Fruit fly (Drosophila melanogaster) whole organism, adult: ENCODE results near the gene Ctns.

Experiments used
- CG1620 ChIP-seq: fragments of 200-800 bp; sonication (Bioruptor generic); optimal IDR thresholded peaks from 2 replicates; lab custom pipeline; 2016; ENCODE audit warnings: missing biosample characterization, missing genetic modification characterization
- Crg-1 ChIP-seq: fragments of 200-800 bp; sonication (Bioruptor generic); optimal IDR thresholded peaks from 2 replicates; lab custom pipeline; 2016; ENCODE audit warnings: missing biosample characterization, missing genetic modification characterization
- Hr96 ChIP-seq: fragments of 200-800 bp; sonication (Bioruptor generic); optimal IDR thresholded peaks from 2 replicates; lab custom pipeline; 2016; ENCODE audit warnings: missing biosample characterization, missing genetic modification characterization
- cnc ChIP-seq, 2 experiments: fragments of >200 bp; optimal IDR thresholded peaks; 2 replicates each; lab custom pipeline; 2017

DNA sequence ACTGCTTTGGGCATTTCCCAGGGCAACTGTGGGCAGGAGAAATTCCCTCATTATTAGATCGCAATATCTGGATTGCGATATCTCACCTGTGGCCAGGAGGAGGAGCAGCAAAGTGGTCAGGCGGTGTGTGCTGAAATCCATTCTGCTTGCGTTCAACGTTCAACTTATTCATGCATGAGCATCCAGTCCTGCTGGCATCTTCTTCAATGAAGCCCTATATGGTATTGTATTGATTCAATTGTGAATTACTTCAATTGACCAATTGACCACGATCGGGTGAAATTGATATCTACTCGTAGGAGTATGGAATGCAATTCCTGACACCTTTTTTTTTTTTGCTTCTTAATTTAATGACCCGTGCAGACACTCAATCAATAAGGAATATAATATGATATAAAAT is 2.6 kb downstream of the Ctns start:
- no peak for TF ChIP-seq cnc (optimal IDR thresholded peaks at IDR 0.05; lab: Kevin White, UChicago)
- no peak for TF ChIP-seq CG1620
- no peak for TF ChIP-seq Hr96 (GFP tag; lab: Kevin White, UChicago)
- no peak for TF ChIP-seq Crg-1 (GFP tag; lab: Kevin White, UChicago)
